Fruit fly (Drosophila melanogaster) whole organism, embryonic: ENCODE results near the gene mRpL4.
A peak's percentile ranks its signal among the peaks of the same experiment; 100 is the strongest.

Experiments
- Abd-B ChIP-seq: fragments of 200-800 bp; sonication (Bioruptor generic); optimal IDR thresholded peaks from 2 replicates; lab custom pipeline; 2018; ENCODE audit warnings: missing biosample characterization, mild to moderate bottlenecking, missing genetic modification characterization, moderate library complexity
- Ada2b ChIP-seq: fragments of 200-800 bp; sonication (Bioruptor generic); IDR thresholded peaks from 2 replicates; pipeline ENCODE4 v1.3.6; 2022; ENCODE audit warnings: missing biosample characterization, missing genetic modification characterization
- Adf1 ChIP-seq: fragments of 200-800 bp; sonication (Bioruptor generic); IDR thresholded peaks from 2 replicates; pipeline ENCODE4 v1.3.6; 2022; ENCODE audit warnings: missing biosample characterization, missing genetic modification characterization
- Antp ChIP-seq: fragments of 200-800 bp; sonication (Bioruptor generic); optimal IDR thresholded peaks from 3 replicates; lab custom pipeline; 2016; ENCODE audit warnings: missing biosample characterization, missing genetic modification characterization
- CG10366 ChIP-seq: fragments of 200-800 bp; sonication (Bioruptor generic); IDR thresholded peaks from 2 replicates; pipeline ENCODE4 v1.3.6; 2022; ENCODE audit warnings: missing biosample characterization, missing genetic modification characterization
- CG10431 ChIP-seq: fragments of 200-800 bp; sonication (Bioruptor generic); optimal IDR thresholded peaks from 3 replicates; lab custom pipeline; 2018; ENCODE audit warnings: missing biosample characterization, mild to moderate bottlenecking, missing genetic modification characterization
- CG11456 ChIP-seq: fragments of 200-800 bp; sonication (Bioruptor generic); IDR thresholded peaks from 3 replicates; pipeline ENCODE4 v1.3.6; 2022; ENCODE audit warnings: missing biosample characterization, missing genetic modification characterization
- CG12155 ChIP-seq: fragments of 200-800 bp; sonication (Bioruptor generic); optimal IDR thresholded peaks from 3 replicates; lab custom pipeline; 2016; ENCODE audit warnings: missing biosample characterization, missing genetic modification characterization
- CG12236 ChIP-seq: fragments of 200-800 bp; sonication (Bioruptor generic); optimal IDR thresholded peaks from 2 replicates; lab custom pipeline; 2016; ENCODE audit warnings: missing biosample characterization, missing genetic modification characterization
- CG12942 ChIP-seq: fragments of 200-800 bp; sonication (Bioruptor generic); optimal IDR thresholded peaks from 3 replicates; lab custom pipeline; 2016; ENCODE audit warnings: missing biosample characterization, missing genetic modification characterization
- CG14667 ChIP-seq: fragments of 200-800 bp; sonication (Bioruptor generic); IDR thresholded peaks from 2 replicates; pipeline ENCODE4 v1.3.6; 2022; ENCODE audit warnings: missing biosample characterization, missing genetic modification characterization
- CG15269 ChIP-seq: fragments of 200-800 bp; sonication (Bioruptor generic); optimal IDR thresholded peaks from 2 replicates; lab custom pipeline; 2018; ENCODE audit warnings: missing biosample characterization, mild to moderate bottlenecking, missing genetic modification characterization, moderate library complexity
- CG16815 ChIP-seq: fragments of 200-800 bp; sonication (Bioruptor generic); optimal IDR thresholded peaks from 3 replicates; lab custom pipeline; 2017; ENCODE audit warnings: missing biosample characterization, mild to moderate bottlenecking, missing genetic modification characterization
- CG18476 ChIP-seq: fragments of 200-800 bp; sonication (Bioruptor generic); optimal IDR thresholded peaks from 2 replicates; lab custom pipeline; 2016; ENCODE audit warnings: missing biosample characterization, mild to moderate bottlenecking, missing genetic modification characterization
- CG2889 ChIP-seq: fragments of 200-800 bp; sonication (Bioruptor generic); IDR thresholded peaks from 3 replicates; pipeline ENCODE4 v1.3.6; 2022; ENCODE audit warnings: missing biosample characterization, missing genetic modification characterization
- CG30403 ChIP-seq: fragments of 200-800 bp; sonication (Bioruptor generic); optimal IDR thresholded peaks from 3 replicates; lab custom pipeline; 2016; ENCODE audit warnings: missing biosample characterization, missing genetic modification characterization
- CG31365 ChIP-seq: fragments of 200-800 bp; sonication (Bioruptor generic); optimal IDR thresholded peaks from 2 replicates; lab custom pipeline; 2018; ENCODE audit warnings: missing biosample characterization, mild to moderate bottlenecking, missing genetic modification characterization
- CG3847 ChIP-seq: fragments of 200-800 bp; sonication (Bioruptor generic); IDR thresholded peaks from 2 replicates; pipeline ENCODE4 v1.3.6; 2022; ENCODE audit warnings: missing biosample characterization, missing genetic modification characterization
- CG4424 ChIP-seq: fragments of 200-800 bp; sonication (Bioruptor generic); optimal IDR thresholded peaks from 3 replicates; lab custom pipeline; 2016; ENCODE audit warnings: missing biosample characterization, missing genetic modification characterization
- CG4707 ChIP-seq: fragments of 200-800 bp; sonication (Bioruptor generic); optimal IDR thresholded peaks from 2 replicates; lab custom pipeline; 2018; ENCODE audit warnings: missing biosample characterization, mild to moderate bottlenecking, missing genetic modification characterization, moderate library complexity
- CG8089 ChIP-seq: fragments of 200-800 bp; sonication (Bioruptor generic); optimal IDR thresholded peaks from 3 replicates; lab custom pipeline; 2016; ENCODE audit warnings: missing biosample characterization, missing genetic modification characterization
- CG8924 ChIP-seq: fragments of 200-800 bp; optimal IDR thresholded peaks from 3 replicates; lab custom pipeline; 2019; ENCODE audit warnings: missing biosample characterization, mild to moderate bottlenecking, missing genetic modification characterization, moderate library complexity
- CG9727 ChIP-seq: fragments of 200-800 bp; sonication (Bioruptor generic); optimal IDR thresholded peaks from 3 replicates; lab custom pipeline; 2017; ENCODE audit warnings: missing biosample characterization, mild to moderate bottlenecking, missing genetic modification characterization
- Dref ChIP-seq: fragments of 200-800 bp; sonication (Bioruptor generic); IDR thresholded peaks from 2 replicates; pipeline ENCODE4 v1.3.6; 2022; ENCODE audit warnings: missing biosample characterization, missing genetic modification characterization
- HLH54F ChIP-seq: fragments of 200-800 bp; sonication (Bioruptor generic); optimal IDR thresholded peaks from 3 replicates; lab custom pipeline; 2016; ENCODE audit warnings: missing biosample characterization, missing genetic modification characterization
- HmgD ChIP-seq: fragments of 200-800 bp; sonication (Bioruptor generic); optimal IDR thresholded peaks from 3 replicates; lab custom pipeline; 2016; ENCODE audit warnings: missing biosample characterization, missing genetic modification characterization
- HmgZ ChIP-seq: fragments of 200-800 bp; sonication (Bioruptor generic); optimal IDR thresholded peaks from 2 replicates; lab custom pipeline; 2018; ENCODE audit warnings: missing biosample characterization, mild to moderate bottlenecking, missing genetic modification characterization
- Mrtf ChIP-seq: fragments of 200-800 bp; sonication (Bioruptor generic); IDR thresholded peaks from 3 replicates; pipeline ENCODE4 v1.3.6; 2022; ENCODE audit warnings: missing biosample characterization, missing genetic modification characterization
- Optix ChIP-seq: fragments of 200-800 bp; sonication (Bioruptor generic); IDR thresholded peaks from 3 replicates; pipeline ENCODE4 v1.3.6; 2022; ENCODE audit warnings: missing biosample characterization, missing genetic modification characterization
- Rx ChIP-seq: fragments of 200-800 bp; sonication (Bioruptor generic); IDR thresholded peaks from 2 replicates; pipeline ENCODE4 v1.3.6; 2022; ENCODE audit warnings: missing biosample characterization, missing genetic modification characterization
- Sry-δ ChIP-seq: fragments of 200-800 bp; sonication (Bioruptor generic); optimal IDR thresholded peaks from 2 replicates; lab custom pipeline; 2016; ENCODE audit warnings: missing biosample characterization, missing genetic modification characterization
- TFAM ChIP-seq: fragments of 200-800 bp; sonication (Bioruptor generic); optimal IDR thresholded peaks from 2 replicates; lab custom pipeline; 2017; ENCODE audit warnings: missing biosample characterization, missing genetic modification characterization, inconsistent platforms
- Trl ChIP-seq, 3 experiments: fragments of >200 bp in 2 of 3; fragments of 200-800 bp in 1 of 3; sonication (Bioruptor generic) in 1 of 3; optimal IDR thresholded peaks; 2 replicates in 1 of 3; 3 replicates in 2 of 3; lab custom pipeline; 2016 to 2017; ENCODE audit warnings: missing biosample characterization in 1 of 3, missing genetic modification characterization in 1 of 3
- Usf ChIP-seq: fragments of 200-800 bp; sonication (Bioruptor generic); optimal IDR thresholded peaks from 2 replicates; lab custom pipeline; 2017; ENCODE audit warnings: missing genotype, missing biosample characterization, missing genetic modification characterization
- abd-A ChIP-seq: fragments of 200-800 bp; sonication (Bioruptor generic); optimal IDR thresholded peaks from 3 replicates; lab custom pipeline; 2019; ENCODE audit warnings: missing biosample characterization, mild to moderate bottlenecking, missing genetic modification characterization, moderate library complexity
- bsh ChIP-seq, 2 experiments: fragments of 200-800 bp; sonication (Bioruptor generic); optimal IDR thresholded peaks; 2 replicates each; lab custom pipeline; 2017 to 2018; ENCODE audit warnings: mild to moderate bottlenecking in 2 of 2, missing biosample characterization in 2 of 2, missing genetic modification characterization in 2 of 2, moderate library complexity in 1 of 2
- cad ChIP-seq: fragments of >200 bp; optimal IDR thresholded peaks from 2 replicates; lab custom pipeline; 2017; ENCODE audit warnings: missing biosample characterization, missing genetic modification characterization
- cas ChIP-seq: fragments of 200-800 bp; sonication (Bioruptor generic); IDR thresholded peaks from 2 replicates; pipeline ENCODE4 v1.3.6; 2022; ENCODE audit warnings: missing biosample characterization, missing genetic modification characterization
- chn ChIP-seq: fragments of 200-800 bp; sonication (Bioruptor generic); optimal IDR thresholded peaks from 2 replicates; lab custom pipeline; 2016; ENCODE audit warnings: missing biosample characterization, missing genetic modification characterization
- ind ChIP-seq: fragments of 200-800 bp; sonication (Bioruptor generic); optimal IDR thresholded peaks from 3 replicates; lab custom pipeline; 2016; ENCODE audit warnings: missing biosample characterization, missing genetic modification characterization
- jing ChIP-seq: fragments of 200-800 bp; sonication (Bioruptor generic); optimal IDR thresholded peaks from 2 replicates; lab custom pipeline; 2018; ENCODE audit warnings: missing biosample characterization, mild to moderate bottlenecking, missing genetic modification characterization
- kah ChIP-seq: fragments of 200-800 bp; sonication (Bioruptor generic); optimal IDR thresholded peaks from 2 replicates; lab custom pipeline; 2018; ENCODE audit warnings: missing biosample characterization, mild to moderate bottlenecking, missing genetic modification characterization
- nerfin-1 ChIP-seq: fragments of 200-800 bp; sonication (Bioruptor generic); optimal IDR thresholded peaks from 3 replicates; lab custom pipeline; 2019; ENCODE audit warnings: missing biosample characterization, mild to moderate bottlenecking, missing genetic modification characterization, moderate library complexity
- onecut ChIP-seq: fragments of 200-800 bp; sonication (Bioruptor generic); IDR thresholded peaks from 2 replicates; pipeline ENCODE4 v1.3.6; 2022; ENCODE audit warnings: missing biosample characterization, missing genetic modification characterization
- p53 ChIP-seq: fragments of 200-800 bp; sonication (Bioruptor generic); optimal IDR thresholded peaks from 2 replicates; lab custom pipeline; 2016; ENCODE audit warnings: missing biosample characterization, missing genetic modification characterization
- slbo ChIP-seq: fragments of 200-800 bp; sonication (Bioruptor generic); IDR thresholded peaks from 2 replicates; pipeline ENCODE4 v1.3.6; 2022; ENCODE audit warnings: missing biosample characterization, missing genetic modification characterization
- ssp ChIP-seq: fragments of 200-800 bp; sonication (Bioruptor generic); IDR thresholded peaks from 2 replicates; pipeline ENCODE4 v1.3.6; 2022; ENCODE audit warnings: missing biosample characterization, missing genetic modification characterization
- stwl ChIP-seq: fragments of 200-800 bp; sonication (Bioruptor generic); optimal IDR thresholded peaks from 3 replicates; lab custom pipeline; 2018; ENCODE audit warnings: missing biosample characterization, mild to moderate bottlenecking, missing genetic modification characterization, moderate library complexity
- vnd ChIP-seq: fragments of 200-800 bp; sonication (Bioruptor generic); IDR thresholded peaks from 3 replicates; pipeline ENCODE4 v1.3.6; 2022; ENCODE audit warnings: missing biosample characterization, missing genetic modification characterization; ENCODE audit not compliant: partially characterized antibody

mRpL4 gene

DNA sequence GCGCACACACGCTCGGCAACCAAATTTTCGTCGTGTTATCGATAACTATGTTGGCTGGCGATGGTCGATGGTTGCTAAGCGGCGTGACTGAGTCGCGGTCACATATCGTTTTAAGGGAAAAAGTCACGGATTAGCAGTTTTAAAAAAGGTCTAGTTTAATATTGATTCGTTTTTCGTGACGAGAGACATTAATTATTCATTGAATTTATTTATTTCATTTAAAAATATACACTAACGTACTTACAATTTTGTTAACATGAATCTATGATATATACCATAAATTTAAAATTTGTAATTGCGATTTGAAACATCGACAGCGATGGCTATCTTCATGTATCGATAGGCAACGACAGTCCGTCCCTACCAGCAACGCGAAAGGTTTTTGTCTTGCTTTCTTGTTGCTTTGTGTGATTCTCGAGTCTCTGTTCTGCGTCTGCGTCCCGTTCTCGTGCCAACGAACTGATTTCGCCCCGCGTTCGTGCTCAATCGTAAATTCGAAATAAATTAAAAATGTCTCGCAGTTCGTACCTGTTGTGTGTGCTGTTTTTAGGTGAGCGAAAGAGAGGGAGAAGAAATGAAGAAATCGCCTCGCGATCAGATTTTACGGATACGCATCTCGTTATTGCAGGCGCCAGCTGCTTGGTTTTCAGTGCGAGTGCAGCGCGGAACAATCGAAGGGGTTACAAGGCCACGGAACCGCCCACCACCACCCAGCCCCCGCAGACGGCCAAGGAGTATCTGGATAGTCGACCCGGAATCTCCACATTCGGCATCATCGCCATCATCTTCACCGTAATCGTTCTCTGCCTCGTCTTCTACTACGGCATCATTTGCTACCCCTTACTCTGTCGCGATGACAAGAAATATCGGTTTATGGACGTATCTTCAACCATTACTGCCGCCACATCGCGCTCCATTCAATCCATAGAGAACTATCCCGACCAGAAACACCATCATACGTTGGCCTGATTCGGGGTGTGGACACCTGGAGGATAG lies 24.0 kb upstream of the mRpL4 start, which contains the start of the genes Hyls1, chif and CG4455 (continued):
- TF ChIP-seq CG30403 (GFP tag; lab: Kevin White, UChicago) (peak; percentile 53), CG9727 (GFP tag; lab: Kevin White, UChicago) (peak; percentile 66), CG2889 (GFP tag; lab: Robert Waterston, UW) (no peak), CG15269 (tag; lab: Kevin White, UChicago) (peak; percentile 54), nerfin-1 (tag; lab: Kevin White, UChicago) (peak; percentile 2), cas (no peak), stwl (tag; lab: Kevin White, UChicago) (peak; percentile 71), p53 (GFP tag; lab: Kevin White, UChicago) (no peak), chn (GFP tag; lab: Kevin White, UChicago) (no peak), HmgZ (tag; lab: Kevin White, UChicago) (peak; percentile 29), Dref (GFP tag; lab: Robert Waterston, UW) (peak; percentile 79), Usf (no peak), Optix (GFP tag; lab: Robert Waterston, UW) (no peak), CG12942 (GFP tag; lab: Kevin White, UChicago) (peak; percentile 2), onecut (no peak), HLH54F (GFP tag; lab: Kevin White, UChicago) (no peak), bsh (GFP tag; optimal IDR thresholded peaks at IDR 0.05; lab: Kevin White, UChicago) (no peak), CG12236 (GFP tag; lab: Kevin White, UChicago) (no peak), Mrtf (no peak), vnd (GFP tag; lab: Robert Waterston, UW) (peak; percentile 90), slbo (GFP tag; lab: Robert Waterston, UW) (peak; percentile 45; the same call in 1 of the 2 replicates), CG18476 (GFP tag; lab: Kevin White, UChicago) (no peak), CG8089 (GFP tag; lab: Kevin White, UChicago) (no peak), CG16815 (GFP tag; lab: Kevin White, UChicago) (no peak), Rx (GFP tag; lab: Robert Waterston, UW) (no peak), HmgD (GFP tag; lab: Kevin White, UChicago) (no peak), CG11456 (GFP tag; lab: Robert Waterston, UW) (no peak), ind (peak; percentile 56), Adf1 (GFP tag; lab: Robert Waterston, UW) (no peak), cad (GFP tag; lab: Kevin White, UChicago) (no peak), Sry-δ (GFP tag; lab: Kevin White, UChicago) (peak; percentile 83), CG4424 (GFP tag; lab: Kevin White, UChicago) (peak; percentile 15), Trl (optimal IDR thresholded peaks at IDR 0.05; lab: Kevin White, UChicago) (no peak), Trl (GFP tag; optimal IDR thresholded peaks at IDR 0.05; lab: Kevin White, UChicago) (no peak), kah (GFP tag; lab: Kevin White, UChicago) (no peak), CG12155 (GFP tag; lab: Kevin White, UChicago) (peak; percentile 56), TFAM (GFP tag; lab: Kevin White, UChicago) (no peak), CG14667 (no peak), CG10366 (GFP tag; lab: Robert Waterston, UW) (no peak), ssp (GFP tag; lab: Robert Waterston, UW) (0 out of 2 replicates have a peak, but pooled peaks have one; percentile 8), Antp (GFP tag; lab: Kevin White, UChicago) (no peak), jing (no peak), CG10431 (GFP tag; lab: Kevin White, UChicago) (no peak), CG4707 (no peak), Ada2b (GFP tag; lab: Robert Waterston, UW) (no peak), CG8924 (tag; lab: Kevin White, UChicago) (peak; percentile 27), CG3847 (GFP tag; lab: Robert Waterston, UW) (peak; percentile 54), CG31365 (tag; lab: Kevin White, UChicago) (no peak), Abd-B (GFP tag; lab: Kevin White, UChicago) (peak; percentile 64), abd-A (tag; lab: Kevin White, UChicago) (peak; percentile 25)
